Worm (Caenorhabditis elegans) whole organism, midembryonic: ENCODE measurements around the gene W06A7.4.

ENCODE experiments used
- T22C8.4 ChIP-seq: fragments of 200-800 bp; sonication (Bioruptor generic); IDR thresholded peaks from 2 replicates; pipeline ENCODE4 v1.3.6; 2022; ENCODE audit warnings: missing genetic modification characterization, missing compliant biosample characterization
- cog-1 ChIP-seq: sonication (generic microtip); optimal IDR thresholded peaks from 2 replicates; lab custom pipeline; 2016; ENCODE audit warnings: missing genetic modification characterization, missing compliant biosample characterization
- flt-1 ChIP-seq: fragments of 200-800 bp; sonication (Bioruptor generic); IDR thresholded peaks from 2 replicates; pipeline ENCODE4 v1.3.6; 2022; ENCODE audit warnings: missing genetic modification characterization, missing compliant biosample characterization
- klf-2 ChIP-seq: fragments of 200-800 bp; sonication (Bioruptor generic); conservative IDR thresholded peaks from 2 replicates; pipeline ENCODE4 v1.3.6; 2022; ENCODE audit warnings: missing genetic modification reagents, missing genetic modification characterization, missing compliant biosample characterization
- med-1 ChIP-seq: sonication (generic microtip); optimal IDR thresholded peaks from 2 replicates; lab custom pipeline; 2017; ENCODE audit warnings: missing genetic modification characterization, mild to moderate bottlenecking, missing compliant biosample characterization, antibody characterized with exemption, missing genetic modification reagents; ENCODE audit not compliant: insufficient read depth
- ref-1 ChIP-seq: fragments of 200-800 bp; sonication (Bioruptor generic); conservative IDR thresholded peaks from 2 replicates; pipeline ENCODE4 v1.3.6; 2022; ENCODE audit warnings: missing genetic modification reagents, missing genetic modification characterization, missing compliant biosample characterization
- tab-1 ChIP-seq: fragments of 200-800 bp; sonication (Bioruptor generic); IDR thresholded peaks from 2 replicates; pipeline ENCODE4 v1.3.6; 2022; ENCODE audit warnings: missing genetic modification characterization, missing compliant biosample characterization
- ztf-23 ChIP-seq: fragments of 200-800 bp; sonication (Bioruptor generic); IDR thresholded peaks from 2 replicates; pipeline ENCODE4 v1.3.6; 2022; ENCODE audit warnings: missing genetic modification reagents, missing genetic modification characterization, missing compliant biosample characterization
- ztf-29 ChIP-seq: fragments of 200-800 bp; sonication (Bioruptor generic); IDR thresholded peaks from 2 replicates; pipeline ENCODE4 v1.3.6; 2022; ENCODE audit warnings: missing genetic modification reagents, missing genetic modification characterization, missing compliant biosample characterization

DNA sequence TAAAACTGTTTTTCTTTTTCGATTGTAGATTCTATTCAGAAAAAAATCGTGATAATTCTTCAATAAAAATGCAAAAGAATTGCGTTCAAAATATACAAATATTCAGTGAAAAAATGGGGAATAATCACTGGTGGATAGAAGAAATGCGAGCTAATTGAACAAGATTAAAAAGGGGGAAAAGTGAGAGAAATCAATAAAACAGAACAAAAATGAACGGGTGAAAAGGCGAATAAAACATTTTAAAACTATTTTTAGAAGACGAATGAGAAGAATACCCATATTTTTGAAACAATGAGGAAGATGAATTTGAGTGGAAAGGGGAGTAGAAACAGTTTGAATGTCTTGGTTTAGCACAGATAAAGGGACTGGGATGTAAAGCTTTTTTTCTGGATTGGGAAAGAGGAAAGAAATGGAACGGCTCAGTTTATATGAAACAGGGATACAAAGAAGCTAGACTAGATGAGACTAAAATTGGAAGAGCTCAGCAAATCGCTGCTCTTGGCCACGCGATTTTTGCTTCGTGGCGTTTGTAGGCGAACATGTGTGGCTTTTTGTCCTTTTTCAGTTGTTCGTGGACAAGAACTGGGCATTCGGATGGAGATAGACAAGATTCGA, 40.0 kb upstream of the W06A7.4 start, which contains the start of gene Y50E8A.12:
- TF ChIP-seq tab-1 (GFP tag; lab: Robert Waterston, UW) (no peak), flt-1 (GFP tag; lab: Robert Waterston, UW) (no peak), ref-1 (GFP tag; lab: Robert Waterston, UW) (no peak), klf-2 (GFP tag; lab: Robert Waterston, UW) (no peak), ztf-23 (no peak), ztf-29 (no peak), med-1 (no peak), T22C8.4 (GFP tag; lab: Robert Waterston, UW) (no peak), cog-1 (no peak)
